Worm (Caenorhabditis elegans) whole organism, young adult: ENCODE results near the gene tftc-3.

Source experiments
- D2030.7 ChIP-seq: fragments of 200-800 bp; sonication (Bioruptor generic); IDR thresholded peaks from 2 replicates; pipeline ENCODE4 v1.3.6; 2022; ENCODE audit warnings: missing genetic modification reagents, missing genetic modification characterization, missing compliant biosample characterization
- Y53F4B.3 ChIP-seq: fragments of 200-800 bp; sonication (Bioruptor generic); IDR thresholded peaks from 2 replicates; pipeline ENCODE4 v1.3.6; 2022; ENCODE audit warnings: missing genetic modification reagents, missing genetic modification characterization, missing compliant biosample characterization
- Y53G8AR.9 ChIP-seq: fragments of 200-800 bp; sonication (Bioruptor generic); conservative IDR thresholded peaks from 2 replicates; pipeline ENCODE4 v1.3.6; 2022; ENCODE audit warnings: missing genetic modification reagents, missing genetic modification characterization, missing compliant biosample characterization
- ama-1 ChIP-seq, 3 experiments: fragments of 150-350 bp in 1 of 3; sonication (generic microtip) in 2 of 3; optimal IDR thresholded peaks; 2 replicates each; lab custom pipeline; 2014 to 2018; ENCODE audit warnings: missing biosample characterization in 2 of 3, missing genetic modification characterization in 2 of 3, missing genetic modification reagents in 2 of 3
- cebp-1 ChIP-seq, 2 experiments: fragments of 200-800 bp in 1 of 2; sonication (Bioruptor generic) in 1 of 2; sonication (generic microtip) in 1 of 2; IDR thresholded peaks in 1 of 2; optimal IDR thresholded peaks in 1 of 2; 2 replicates each; pipeline versions ENCODE4 v1.3.6 to Lab custom; 2017 to 2022; ENCODE audit warnings: missing compliant biosample characterization in 2 of 2, missing genetic modification characterization in 2 of 2, mild to moderate bottlenecking in 1 of 2, missing genetic modification reagents in 1 of 2, moderate library complexity in 1 of 2
- ceh-58 ChIP-seq: fragments of 200-800 bp; sonication (Bioruptor generic); IDR thresholded peaks from 2 replicates; pipeline ENCODE4 v1.3.6; 2022; ENCODE audit warnings: missing genetic modification characterization, missing compliant biosample characterization
- lin-35 ChIP-seq, 3 experiments: fragments of 150-350 bp in 2 of 3; sonication (generic microtip) in 1 of 3; optimal IDR thresholded peaks; 2 replicates each; lab custom pipeline; 2014 to 2018; ENCODE audit warnings: missing biosample characterization in 3 of 3, missing genetic modification characterization in 3 of 3, missing genetic modification reagents in 3 of 3
- pha-4 ChIP-seq: fragments of 150-350 bp; sonication (generic microtip); optimal IDR thresholded peaks from 2 replicates; lab custom pipeline; 2014; ENCODE audit warnings: missing biosample characterization, missing genetic modification reagents, missing genetic modification characterization
- snpc-4 ChIP-seq, 5 experiments: fragments of 150-350 bp in 1 of 5; sonication (generic microtip) in 4 of 5; optimal IDR thresholded peaks; 2 replicates each; lab custom pipeline; 2014 to 2018; ENCODE audit warnings: missing genetic modification characterization in 5 of 5, missing biosample characterization in 3 of 5, antibody characterized with exemption in 2 of 5, mild to moderate bottlenecking in 2 of 5, missing compliant biosample characterization in 2 of 5, missing genotype in 2 of 5, moderate library complexity in 2 of 5, missing genetic modification reagents in 1 of 5
- unc-62 ChIP-seq: fragments of 150-350 bp; optimal IDR thresholded peaks from 2 replicates; lab custom pipeline; 2014; ENCODE audit warnings: missing biosample characterization, missing genetic modification reagents, missing genetic modification characterization

ce11 chrV:10178166-10178565 is 32.0 kb downstream of the tftc-3 start:
- TF ChIP-seq snpc-4 (GFP tag; optimal IDR thresholded peaks at IDR 0.05; lab: Kevin White, UChicago) (no peak), snpc-4 (tag; optimal IDR thresholded peaks at IDR 0.05; lab: Kevin White, UChicago) (peak in 2 of 4 experiments; percentile 14 to 23), cebp-1 (GFP tag; IDR thresholded peaks at IDR 0.05; lab: Robert Waterston, UW) (no peak), cebp-1 (tag; optimal IDR thresholded peaks at IDR 0.05; lab: Kevin White, UChicago) (peak; percentile 32), pha-4 (no peak), ceh-58 (GFP tag; lab: Robert Waterston, UW) (no peak), Y53G8AR.9 (GFP tag; lab: Robert Waterston, UW) (no peak), Y53F4B.3 (GFP tag; lab: Robert Waterston, UW) (no peak), lin-35 (GFP tag; optimal IDR thresholded peaks at IDR 0.05; lab: Kevin White, UChicago) (no peak), unc-62 (GFP tag; lab: Kevin White, UChicago) (no peak), D2030.7 (GFP tag; lab: Robert Waterston, UW) (no peak), ama-1 (optimal IDR thresholded peaks at IDR 0.05; lab: Kevin White, UChicago) (no peak), ama-1 (GFP tag; optimal IDR thresholded peaks at IDR 0.05; lab: Kevin White, UChicago) (no peak)
